Worm (Caenorhabditis elegans): ENCODE measurements around the gene deg-1.

Gene deg-1

DNA sequence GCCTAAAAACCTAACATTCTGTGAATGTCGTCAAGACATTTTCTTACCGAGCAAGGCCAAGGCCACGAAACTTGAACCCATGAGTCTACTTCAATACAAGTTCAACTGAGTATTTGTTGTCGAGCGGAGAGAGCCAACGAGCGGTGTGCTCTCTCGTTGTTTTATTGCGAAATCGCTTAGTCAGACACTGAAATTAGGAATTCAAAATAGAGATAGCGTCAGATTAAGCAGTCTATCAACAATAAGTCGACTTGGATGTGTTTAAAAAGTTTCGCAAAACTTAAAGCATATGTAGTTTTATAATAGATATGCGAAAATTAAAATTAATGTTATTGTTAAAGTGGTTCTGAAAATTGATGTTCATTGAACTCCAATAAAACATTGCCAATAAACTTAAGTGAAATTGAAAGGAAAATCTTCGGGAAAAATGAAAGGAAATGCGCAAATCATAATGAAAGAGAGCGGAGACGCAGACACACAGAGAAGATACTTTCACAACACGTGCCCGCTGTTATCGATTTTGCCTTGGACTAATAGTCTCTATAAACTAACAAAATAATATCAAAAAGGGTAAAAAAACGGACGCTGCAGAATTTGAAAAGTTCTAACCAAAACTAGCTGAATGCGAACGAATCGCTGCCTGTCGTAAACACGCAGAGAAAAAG lies 40.6 kb downstream of the deg-1 start, which contains the start of gene ZK154.6:
Gene ZK154.6 (minus strand): TSS at position 187 of the 665 bp plus-strand sequence.
- TF ChIP-seq ZK185.1 (tag; optimal IDR thresholded peaks at IDR 0.05; ENCODE audit: poor library complexity, severe bottlenecking) (peak; percentile 18), hmg-1.2 (GFP tag; IDR thresholded peaks at IDR 0.05) (peak; percentile 50; the same call in 1 of the 2 replicates), cebp-1 (GFP tag; IDR thresholded peaks at IDR 0.05) (peak; percentile 86), cebp-1 (tag; optimal IDR thresholded peaks at IDR 0.05) (peak; percentile 97), Y53G8AR.9 (GFP tag; conservative IDR thresholded peaks at IDR 0.05) (no peak), gei-17 (GFP tag; optimal IDR thresholded peaks at IDR 0.05) (no peak)

DNA sequence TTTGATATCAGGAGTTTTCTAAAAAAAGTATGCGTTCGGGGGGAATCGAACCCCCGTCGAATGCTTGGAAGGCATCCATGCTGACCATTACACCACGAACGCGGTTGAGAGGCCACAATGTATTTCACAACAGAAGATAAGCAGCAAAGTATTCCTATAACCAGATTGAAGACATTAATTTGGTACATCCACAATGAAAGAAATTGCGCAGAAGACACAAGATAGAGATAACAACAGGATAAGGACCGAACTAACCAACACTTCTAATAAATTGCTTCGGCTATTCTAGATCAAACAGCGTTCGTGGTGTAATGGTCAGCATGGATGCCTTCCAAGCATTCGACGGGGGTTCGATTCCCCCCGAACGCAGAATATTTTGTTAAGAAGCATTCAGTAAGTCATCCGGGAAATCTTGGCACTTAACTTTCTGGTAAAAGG lies 41.5 kb downstream of the deg-1 start:
- TF ChIP-seq B0336.3 (GFP tag; IDR thresholded peaks at IDR 0.05) (no peak; the same call in 1 of the 2 replicates), dpl-1 (GFP tag; optimal IDR thresholded peaks at IDR 0.05) (no peak), nfya-2 (GFP tag; IDR thresholded peaks at IDR 0.05) (no peak), snpc-4 (GFP tag; optimal IDR thresholded peaks at IDR 0.05) (peak; percentile 67), snpc-4 (tag; optimal IDR thresholded peaks at IDR 0.05) (peak in 3 of 4 experiments; percentile 14 to 65 (median 53)), hmg-20 (GFP tag; IDR thresholded peaks at IDR 0.05) (peak; percentile 17; the same call in 1 of the 2 replicates), lag-1 (GFP tag; IDR thresholded peaks at IDR 0.05) (no peak), attf-3 (GFP tag; conservative IDR thresholded peaks at IDR 0.05) (no peak), ceh-91 (GFP tag; IDR thresholded peaks at IDR 0.05) (no peak), dpff-1 (tag; optimal IDR thresholded peaks at IDR 0.05) (no peak), Y53G8AR.9 (GFP tag; conservative IDR thresholded peaks at IDR 0.05) (no peak), bed-1 (GFP tag; IDR thresholded peaks at IDR 0.05) (0 out of 2 replicates have a peak, but pooled peaks have one; percentile 9), repo-1 (tag; optimal IDR thresholded peaks at IDR 0.05) (peak; percentile 70), D2030.7 (GFP tag; IDR thresholded peaks at IDR 0.05) (peak; percentile 78; the same call in 1 of the 2 replicates), madf-3 (GFP tag; IDR thresholded peaks at IDR 0.05) (no peak), ceh-40 (GFP tag; IDR thresholded peaks at IDR 0.05) (peak; percentile 42; the same call in 1 of the 2 replicates), nhr-179 (tag; optimal IDR thresholded peaks at IDR 0.05) (no peak), ztf-28 (GFP tag; IDR thresholded peaks at IDR 0.05) (0 out of 2 replicates have a peak, but pooled peaks have one; percentile 21), F52B5.7 (tag; optimal IDR thresholded peaks at IDR 0.05) (peak; percentile 72), nfya-1 (tag; optimal IDR thresholded peaks at IDR 0.05; ENCODE audit: borderline replicate concordance, insufficient read depth) (no peak), snpc-1.1 (tag; optimal IDR thresholded peaks at IDR 0.05; ENCODE audit: insufficient read depth) (peak; percentile 2), ceh-79 (tag; optimal IDR thresholded peaks at IDR 0.05) (peak; percentile 41), snpc-1.3 (tag; optimal IDR thresholded peaks at IDR 0.05; ENCODE audit: insufficient read depth) (peak; percentile 50), F23B12.7 (tag; optimal IDR thresholded peaks at IDR 0.05; ENCODE audit: insufficient read depth) (no peak), nhr-27 (tag; optimal IDR thresholded peaks at IDR 0.05) (no peak), F57A8.1 (GFP tag; optimal IDR thresholded peaks at IDR 0.05) (peak; percentile 39), nhr-80 (tag; optimal IDR thresholded peaks at IDR 0.05) (peak; percentile 18), madf-10 (tag; optimal IDR thresholded peaks at IDR 0.05) (peak; percentile 62), mes-4 (tag; optimal IDR thresholded peaks at IDR 0.05) (peak; percentile 79), snpc-3.4 (tag; optimal IDR thresholded peaks at IDR 0.05) (peak; percentile 74), pha-4 (tag; optimal IDR thresholded peaks at IDR 0.05) (no peak), ceh-100 (GFP tag; IDR thresholded peaks at IDR 0.05) (no peak), T07F8.4 (tag; optimal IDR thresholded peaks at IDR 0.05) (peak; percentile 47), cebp-1 (GFP tag; IDR thresholded peaks at IDR 0.05) (peak; percentile 63; the same call in 1 of the 2 replicates), cebp-1 (tag; optimal IDR thresholded peaks at IDR 0.05) (peak; percentile 70), ccch-3 (GFP tag; optimal IDR thresholded peaks at IDR 0.05) (no peak), lsy-27 (tag; optimal IDR thresholded peaks at IDR 0.05; ENCODE audit: borderline replicate concordance, insufficient read depth) (no peak), lin-40 (tag; optimal IDR thresholded peaks at IDR 0.05) (peak; percentile 74), pbrm-1 (GFP tag; IDR thresholded peaks at IDR 0.05) (peak; percentile 74), hmg-1.2 (GFP tag; IDR thresholded peaks at IDR 0.05) (peak; percentile 72), ceh-27 (GFP tag; optimal IDR thresholded peaks at IDR 0.05) (peak; percentile 27)

Measured in whole organism, young adult.